Fruit fly (Drosophila melanogaster): ENCODE results near the gene Hr78.
A peak's percentile ranks its signal among the peaks of the same experiment; 100 is the strongest.

Hr78 gene

dm6 chr3L:21515823-21516715 lies 18.8 kb upstream of the Hr78 start, which contains the start of the genes SAK and Cdk12:
Gene SAK (minus strand): TSS chr3L:21515887.
Gene Cdk12 (plus strand): TSS chr3L:21516306.
- TF ChIP-seq CTCF (optimal IDR thresholded peaks at IDR 0.05) (no peak), CG8478 (optimal IDR thresholded peaks at IDR 0.05) (no peak)

dm6 chr3L:21509488-21510122 lies 12.3 kb upstream of the Hr78 start:
- TF ChIP-seq CTCF (optimal IDR thresholded peaks at IDR 0.05) (no peak), CG8478 (optimal IDR thresholded peaks at IDR 0.05) (no peak)

- no peak for TF ChIP-seq CG8478 (optimal IDR thresholded peaks at IDR 0.05)
- no peak for TF ChIP-seq CTCF (optimal IDR thresholded peaks at IDR 0.05)
Observed at dm6 chr3L:21508621-21509020, 11.3 kb upstream of the Hr78 start.

- TF ChIP-seq CTCF (optimal IDR thresholded peaks at IDR 0.05): no peak
- no peak for TF ChIP-seq CG8478 (optimal IDR thresholded peaks at IDR 0.05)
Observed at dm6 chr3L:21507955-21508354, 10.7 kb upstream of the Hr78 start.

- TF ChIP-seq CTCF (optimal IDR thresholded peaks at IDR 0.05) (peak; percentile 27 to 47), CG8478 (optimal IDR thresholded peaks at IDR 0.05) (no peak)
Observed at dm6 chr3L:21507354-21507928, 10.1 kb upstream of the Hr78 start, which contains the start of the genes Glg1 and M6. Gene Glg1 (minus strand): TSS chr3L:21507538. Gene M6 (plus strand): TSS chr3L:21507852.

dm6 chr3L:21501928-21502327 lies 4.6 kb upstream of the Hr78 start:
- TF ChIP-seq CTCF (optimal IDR thresholded peaks at IDR 0.05) (no peak), CG8478 (optimal IDR thresholded peaks at IDR 0.05) (no peak)

- TF ChIP-seq CTCF (optimal IDR thresholded peaks at IDR 0.05) (no peak), CG8478 (optimal IDR thresholded peaks at IDR 0.05) (no peak)
Observed at dm6 chr3L:21501172-21501571, 3.9 kb upstream of the Hr78 start, which contains the start of gene Est-Q. Gene Est-Q (plus strand): TSS chr3L:21501421.

dm6 chr3L:21496502-21496864 lies 811 bp downstream of the Hr78 start:
- TF ChIP-seq CG8478 (optimal IDR thresholded peaks at IDR 0.05) (no peak), CTCF (optimal IDR thresholded peaks at IDR 0.05) (no peak)

- no peak for TF ChIP-seq CTCF (optimal IDR thresholded peaks at IDR 0.05)
Observed at dm6 chr3L:21492723-21493316, 4.5 kb downstream of the Hr78 start, which contains the start of the genes CG7202 and CG7519. Gene CG7202 (minus strand): TSS chr3L:21492773. Gene CG7519 (plus strand): TSS chr3L:21493083.

- no peak for TF ChIP-seq CG8478 (optimal IDR thresholded peaks at IDR 0.05)
- TF ChIP-seq CTCF (optimal IDR thresholded peaks at IDR 0.05): no peak
Observed at dm6 chr3L:21490486-21490885, 6.8 kb downstream of the Hr78 start, which contains the start of gene Neu2. Gene Neu2 (minus strand): TSS chr3L:21490586.

- peak; percentile 99 for TF ChIP-seq CTCF (optimal IDR thresholded peaks at IDR 0.05)
- no peak for TF ChIP-seq CG8478 (optimal IDR thresholded peaks at IDR 0.05)
Observed at dm6 chr3L:21483837-21484236, 13.5 kb downstream of the Hr78 start.

- TF ChIP-seq CG8478 (optimal IDR thresholded peaks at IDR 0.05) (no peak), CTCF (optimal IDR thresholded peaks at IDR 0.05) (no peak)
Observed at dm6 chr3L:21482100-21482499, 15.2 kb downstream of the Hr78 start.

dm6 chr3L:21479636-21480035 lies 17.7 kb downstream of the Hr78 start:
- TF ChIP-seq CTCF (optimal IDR thresholded peaks at IDR 0.05) (no peak), CG8478 (optimal IDR thresholded peaks at IDR 0.05) (no peak)

- TF ChIP-seq CG8478 (optimal IDR thresholded peaks at IDR 0.05) (no peak), CTCF (optimal IDR thresholded peaks at IDR 0.05) (no peak)
Observed at dm6 chr3L:21477866-21478265, 19.4 kb downstream of the Hr78 start.

- TF ChIP-seq CG8478 (optimal IDR thresholded peaks at IDR 0.05) (no peak), CTCF (optimal IDR thresholded peaks at IDR 0.05) (peak in 1 of 2 experiments; percentile 12)
Observed at dm6 chr3L:21476429-21477006, 20.8 kb downstream of the Hr78 start, which contains the start of gene croc. Gene croc (minus strand): TSS chr3L:21476479.

Measured in S2 (cell line).